Fruit fly (Drosophila melanogaster): Measurements from ENCODE around the gene CG9737.

DNA sequence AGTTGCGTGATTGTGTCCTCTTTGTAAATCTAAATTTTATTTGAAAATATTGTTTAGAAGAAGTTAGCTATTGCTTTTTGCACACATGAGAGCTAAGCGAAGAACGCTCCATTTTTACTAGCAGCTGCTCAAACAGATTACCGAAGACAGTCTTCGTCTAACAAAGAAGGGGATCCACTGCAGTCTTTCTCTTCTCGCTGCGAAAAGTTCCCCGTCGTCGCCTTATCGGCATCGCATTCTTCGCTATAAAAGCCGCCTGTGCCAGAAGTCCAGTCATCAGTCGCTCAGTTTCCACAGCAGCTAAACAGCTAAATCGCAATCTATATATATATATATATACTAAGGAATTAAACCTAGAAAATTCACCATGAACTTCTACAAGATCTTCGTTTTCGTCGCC, 26.9 kb downstream of the CG9737 start, which contains the start of gene CecC:
- no peak for TF ChIP-seq Hr78 (GFP tag; optimal IDR thresholded peaks at IDR 0.05)
- TF ChIP-seq Vsx2 (GFP tag; optimal IDR thresholded peaks at IDR 0.05; ENCODE audit: partially characterized antibody): no peak
- TF ChIP-seq Dif (GFP tag; optimal IDR thresholded peaks at IDR 0.05; ENCODE audit: partially characterized antibody): no peak
- TF ChIP-seq rgr (GFP tag; optimal IDR thresholded peaks at IDR 0.05): no peak
- no peak for TF ChIP-seq brk (GFP tag; optimal IDR thresholded peaks at IDR 0.05)
- TF ChIP-seq GATAd (GFP tag; optimal IDR thresholded peaks at IDR 0.05): no peak
- TF ChIP-seq Abd-B (GFP tag; optimal IDR thresholded peaks at IDR 0.05): no peak
- TF ChIP-seq CG32264 (GFP tag; optimal IDR thresholded peaks at IDR 0.05): no peak
- no peak for TF ChIP-seq sv (GFP tag; optimal IDR thresholded peaks at IDR 0.05)
- no peak for TF ChIP-seq psq (GFP tag; optimal IDR thresholded peaks at IDR 0.05)
- TF ChIP-seq lola (GFP tag; optimal IDR thresholded peaks at IDR 0.05): no peak
- TF ChIP-seq usp (GFP tag; optimal IDR thresholded peaks at IDR 0.05): no peak
